Worm (Caenorhabditis elegans) whole organism, L4/young adult: ENCODE results near the gene lec-12.
"Not testable (repeated sequence)": the region's sequence is repeated elsewhere in the genome, so short reads cannot be mapped to it uniquely, and the experiment has no call there.

Experiments
- W03F9.2 ChIP-seq: fragments of 150-350 bp; optimal IDR thresholded peaks from 2 replicates; lab custom pipeline; 2014; ENCODE audit warnings: missing biosample characterization, missing genetic modification characterization
- dao-5 ChIP-seq: sonication (generic microtip); optimal IDR thresholded peaks from 2 replicates; lab custom pipeline; 2016; ENCODE audit warnings: missing genotype, missing genetic modification characterization, moderate library complexity, missing compliant biosample characterization
- him-1 ChIP-seq: sonication (generic microtip); optimal IDR thresholded peaks from 2 replicates; lab custom pipeline; 2016; ENCODE audit warnings: missing genotype, missing genetic modification reagents, missing genetic modification characterization, missing compliant biosample characterization

Gene lec-12

DNA sequence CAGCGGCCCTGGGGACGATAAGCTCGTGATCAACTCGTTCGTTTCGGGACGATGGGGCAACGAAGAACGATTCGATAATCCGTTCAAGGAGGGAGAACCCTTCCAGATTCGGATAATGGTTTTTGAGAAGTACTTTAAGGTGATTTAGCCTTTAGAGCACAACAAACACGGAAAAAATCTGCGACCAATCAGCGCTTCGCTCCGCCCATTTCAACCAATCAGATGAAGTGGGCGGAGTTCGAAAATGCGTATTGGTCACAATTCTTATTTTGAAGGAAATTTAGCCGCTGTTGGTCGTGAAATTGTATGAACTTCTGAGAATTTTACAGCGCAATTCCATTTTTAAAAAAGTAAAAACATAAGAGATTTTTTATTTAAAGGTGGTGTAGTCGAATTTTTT lies 2.6 kb downstream of the lec-12 start:
- no peak for TF ChIP-seq dao-5 (tag; lab: Kevin White, UChicago)
- no peak for TF ChIP-seq him-1
- no peak for TF ChIP-seq W03F9.2 (tag; lab: Kevin White, UChicago)

- TF ChIP-seq W03F9.2 (tag; lab: Kevin White, UChicago) (no peak), him-1 (no peak), dao-5 (tag; lab: Kevin White, UChicago) (no peak)
Observed at ce11 chrV:211388-212168, 7.4 kb downstream of the lec-12 start.

ce11 chrV:212687-213086 lies 8.5 kb downstream of the lec-12 start, which contains the start of gene DC2.5:
TSS of gene DC2.5 (minus strand) at chrV:212787.
- TF ChIP-seq W03F9.2 (tag; lab: Kevin White, UChicago); dao-5 (tag; lab: Kevin White, UChicago); him-1: not testable (repeated sequence)

DNA sequence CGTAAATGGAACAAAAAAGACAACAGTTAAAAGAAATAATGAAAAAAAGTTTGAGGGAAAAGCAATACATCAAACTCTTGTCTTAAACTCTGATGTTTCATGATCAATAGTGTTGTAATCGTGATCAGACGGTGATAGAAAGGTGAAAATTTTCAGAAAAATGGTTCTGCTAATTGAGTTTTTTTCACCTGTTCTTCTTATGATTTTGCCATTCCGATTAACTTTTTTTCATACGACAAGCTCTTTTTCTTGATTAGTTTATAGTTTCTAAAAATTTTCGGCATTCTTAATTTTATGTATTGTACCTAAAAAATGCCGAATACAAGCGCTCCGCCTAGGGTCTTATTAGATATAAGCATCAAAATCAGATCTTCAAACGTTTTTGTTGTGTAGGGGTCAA lies 11.5 kb downstream of the lec-12 start:
- TF ChIP-seq him-1, result no peak
- TF ChIP-seq dao-5 (tag; lab: Kevin White, UChicago), result no peak
- TF ChIP-seq W03F9.2 (tag; lab: Kevin White, UChicago), result no peak

DNA sequence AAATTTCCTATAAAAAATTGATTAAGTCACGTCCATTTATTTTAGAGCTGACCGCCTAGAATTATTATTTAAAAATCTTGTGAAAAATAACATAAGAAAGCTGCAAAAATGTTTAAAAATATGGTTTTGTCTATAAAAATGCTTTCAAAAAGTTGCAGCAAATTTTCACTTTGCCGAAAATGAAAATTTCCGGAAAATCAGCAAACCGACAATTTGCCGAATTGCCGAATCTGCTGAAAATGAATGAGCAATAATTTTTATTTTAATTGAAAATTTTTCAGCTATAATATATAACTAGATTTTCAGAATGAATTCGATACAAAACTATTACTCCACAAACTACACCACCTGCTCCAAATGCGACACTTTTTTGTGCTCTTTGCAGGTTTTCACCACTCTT lies 12.7 kb downstream of the lec-12 start, which contains the start of gene srh-78:
TSS of gene srh-78 (plus strand) at position 301 of the 400 bp plus-strand sequence.
- TF ChIP-seq him-1 (no peak), dao-5 (tag; lab: Kevin White, UChicago) (no peak), W03F9.2 (tag; lab: Kevin White, UChicago) (no peak)

- no peak for TF ChIP-seq W03F9.2 (tag; lab: Kevin White, UChicago)
- TF ChIP-seq him-1, result no peak
- TF ChIP-seq dao-5 (tag; lab: Kevin White, UChicago), result no peak
Observed at ce11 chrV:219632-220031, 15.4 kb downstream of the lec-12 start, which contains the start of gene srh-80. TSS of gene srh-80 (plus strand) at chrV:219932.

DNA sequence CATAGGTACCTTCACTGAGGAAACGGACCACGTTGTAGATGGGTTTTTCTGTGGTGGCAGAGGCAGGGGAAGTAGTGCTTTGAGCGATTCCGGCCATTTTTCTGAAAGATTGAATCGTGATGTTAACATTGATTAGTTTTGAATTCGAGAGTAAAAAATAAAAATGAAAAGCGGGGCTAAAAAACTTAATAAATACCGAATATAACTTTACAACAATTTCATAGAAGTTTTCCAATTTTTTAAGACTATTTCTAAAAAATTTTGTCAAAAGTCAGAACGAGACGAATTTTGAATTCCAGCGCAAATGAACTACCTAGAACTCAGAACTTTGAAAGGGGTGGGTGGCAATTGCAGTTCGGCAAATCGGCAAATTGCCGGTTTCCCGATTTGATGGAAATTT lies 30.4 kb downstream of the lec-12 start, which contains the start of gene kin-33:
TSS of gene kin-33 (minus strand) at position 101 of the 400 bp plus-strand sequence.
- TF ChIP-seq W03F9.2 (tag; lab: Kevin White, UChicago) (no peak), dao-5 (tag; lab: Kevin White, UChicago) (no peak), him-1 (no peak)

ce11 chrV:237012-237411 lies 32.8 kb downstream of the lec-12 start:
- TF ChIP-seq dao-5 (tag; lab: Kevin White, UChicago), result no peak
- TF ChIP-seq W03F9.2 (tag; lab: Kevin White, UChicago), result no peak
- no peak for TF ChIP-seq him-1

DNA sequence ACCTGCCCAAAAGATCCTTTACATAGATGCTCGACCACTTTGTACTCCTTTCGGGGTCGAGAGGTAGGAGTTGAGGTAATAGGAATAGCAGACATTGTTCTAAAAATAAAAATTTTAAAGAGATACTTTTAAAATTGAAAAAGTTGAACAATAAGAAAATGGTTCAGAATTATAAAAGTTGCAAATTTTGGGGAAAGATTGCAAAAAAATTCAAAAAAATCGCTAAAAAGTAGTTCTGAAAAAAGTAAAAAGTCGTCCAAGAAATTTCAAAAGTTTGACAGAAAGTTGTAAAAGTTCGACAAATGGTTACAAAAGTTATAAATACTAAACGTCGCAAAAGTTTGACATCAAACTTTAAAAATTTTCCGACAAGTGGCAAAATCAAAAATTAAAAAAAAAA lies 33.9 kb downstream of the lec-12 start, which contains the start of gene R02C2.1:
TSS of gene R02C2.1 (minus strand) at position 101 of the 400 bp plus-strand sequence.
- no peak for TF ChIP-seq dao-5 (tag; lab: Kevin White, UChicago)

DNA sequence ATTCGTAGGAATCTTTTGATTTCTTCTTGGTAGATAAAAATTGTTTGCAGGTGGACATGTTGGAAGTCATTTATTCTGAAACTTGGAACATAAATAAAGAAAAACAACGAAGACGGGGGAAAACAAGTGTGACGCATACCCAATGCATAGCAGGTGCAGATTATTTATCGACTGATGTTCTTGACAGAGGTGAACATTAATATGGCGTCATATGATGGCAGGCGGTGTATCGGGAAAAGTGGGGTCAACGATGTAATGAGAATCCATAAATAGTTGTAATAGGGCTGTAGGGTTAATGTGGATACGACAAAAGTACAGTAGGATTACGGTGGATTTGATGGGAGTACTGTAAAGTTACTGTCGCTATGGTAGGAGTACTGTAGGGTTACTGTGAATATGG lies 36.1 kb downstream of the lec-12 start, which contains the start of gene txt-2:
TSS of gene txt-2 (minus strand) at position 214 of the 400 bp plus-strand sequence.
- TF ChIP-seq dao-5 (tag; lab: Kevin White, UChicago), result no peak
- no peak for TF ChIP-seq him-1
- TF ChIP-seq W03F9.2 (tag; lab: Kevin White, UChicago), result no peak

- TF ChIP-seq dao-5 (tag; lab: Kevin White, UChicago), result no peak
Observed at ce11 chrV:242518-242917, 38.3 kb downstream of the lec-12 start, which contains the start of gene R02C2.7. TSS of gene R02C2.7 (minus strand) at chrV:242618.

ce11 chrV:246097-246496 lies 41.9 kb downstream of the lec-12 start, which contains the start of gene kin-34:
TSS of gene kin-34 (minus strand) at chrV:246197.
- no peak for TF ChIP-seq dao-5 (tag; lab: Kevin White, UChicago)
- no peak for TF ChIP-seq him-1
- TF ChIP-seq W03F9.2 (tag; lab: Kevin White, UChicago), result no peak

- no peak for TF ChIP-seq him-1
- no peak for TF ChIP-seq dao-5 (tag; lab: Kevin White, UChicago)
- no peak for TF ChIP-seq W03F9.2 (tag; lab: Kevin White, UChicago)
Observed at ce11 chrV:247576-247975, 43.4 kb downstream of the lec-12 start.

DNA sequence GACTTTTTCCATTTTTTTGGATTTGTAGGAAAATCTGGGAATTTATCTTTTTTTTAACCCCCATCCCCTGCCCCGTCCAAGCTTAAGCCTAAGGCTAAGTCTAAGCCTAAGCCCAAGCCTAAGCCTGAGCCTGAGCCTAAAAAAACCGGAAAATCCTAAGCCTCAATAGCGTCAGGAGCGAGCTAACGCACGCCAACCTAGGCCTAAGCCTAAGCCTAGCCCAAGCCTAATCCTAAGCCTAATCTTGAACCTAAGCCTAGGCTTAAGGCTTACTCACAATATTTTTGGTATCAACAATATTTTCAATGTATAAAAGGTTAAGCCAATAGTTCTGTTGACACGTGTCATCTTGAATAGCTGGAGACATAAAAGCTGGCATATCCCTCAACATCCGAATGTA lies 44.5 kb downstream of the lec-12 start:
- TF ChIP-seq dao-5 (tag; lab: Kevin White, UChicago) (no peak), W03F9.2 (tag; lab: Kevin White, UChicago) (no peak), him-1 (no peak)
